Fruit fly (Drosophila melanogaster): ENCODE data around the gene bab2.
A peak's percentile ranks its signal among the peaks of the same experiment; 100 is the strongest.

bab2 gene

dm6 chr3L:1094630-1095029, 82.4 kb downstream of the bab2 start:
- no peak for TF ChIP-seq CG8119 (GFP tag; IDR thresholded peaks at IDR 0.05)
- TF ChIP-seq Ets21C (GFP tag; optimal IDR thresholded peaks at IDR 0.05) = no peak
- no peak for TF ChIP-seq Ets96B (tag; optimal IDR thresholded peaks at IDR 0.05)
- no peak for TF ChIP-seq CG31627 (GFP tag; optimal IDR thresholded peaks at IDR 0.05)
- TF ChIP-seq dsx (GFP tag; optimal IDR thresholded peaks at IDR 0.05; ENCODE audit: poor library complexity, severe bottlenecking) = no peak

dm6 chr3L:1094123-1094522, 83.0 kb downstream of the bab2 start:
- TF ChIP-seq CG10669 (GFP tag; optimal IDR thresholded peaks at IDR 0.05) (peak; percentile 26), spab (GFP tag; optimal IDR thresholded peaks at IDR 0.05) (no peak), cyc (GFP tag; optimal IDR thresholded peaks at IDR 0.05) (peak; percentile 36), CG6276 (GFP tag; optimal IDR thresholded peaks at IDR 0.05) (no peak), CG16779 (tag; optimal IDR thresholded peaks at IDR 0.05) (no peak), salr (GFP tag; optimal IDR thresholded peaks at IDR 0.05) (peak in 1 of 2 experiments; percentile 25), Gug (GFP tag; IDR thresholded peaks at IDR 0.05) (no peak), CG8319 (GFP tag; optimal IDR thresholded peaks at IDR 0.05) (no peak), CG11902 (GFP tag; optimal IDR thresholded peaks at IDR 0.05) (no peak), CG32006 (GFP tag; optimal IDR thresholded peaks at IDR 0.05) (no peak), achi (GFP tag; optimal IDR thresholded peaks at IDR 0.05) (no peak), Hr4 (GFP tag; optimal IDR thresholded peaks at IDR 0.05) (no peak), net (GFP tag; optimal IDR thresholded peaks at IDR 0.05) (no peak), CG6808 (GFP tag; optimal IDR thresholded peaks at IDR 0.05) (no peak), CG8119 (GFP tag; IDR thresholded peaks at IDR 0.05) (no peak), ss (GFP tag; optimal IDR thresholded peaks at IDR 0.05) (no peak), Ets21C (GFP tag; optimal IDR thresholded peaks at IDR 0.05) (peak; percentile 7), dac (GFP tag; optimal IDR thresholded peaks at IDR 0.05) (no peak), Sox14 (GFP tag; optimal IDR thresholded peaks at IDR 0.05) (no peak), Blimp-1 (GFP tag; optimal IDR thresholded peaks at IDR 0.05) (no peak), CG11294 (GFP tag; IDR thresholded peaks at IDR 0.05) (no peak), CG6854 (GFP tag; optimal IDR thresholded peaks at IDR 0.05) (no peak), eg (GFP tag; IDR thresholded peaks at IDR 0.05) (no peak), Smox (GFP tag; optimal IDR thresholded peaks at IDR 0.05) (peak; percentile 27), CG6163 (GFP tag; IDR thresholded peaks at IDR 0.05) (0 out of 3 replicates have a peak, but pooled peaks have one; percentile 9), CG1621 (tag; optimal IDR thresholded peaks at IDR 0.05) (no peak), Sox15 (GFP tag; optimal IDR thresholded peaks at IDR 0.05) (no peak), Ets96B (tag; optimal IDR thresholded peaks at IDR 0.05) (no peak), fd59A (GFP tag; optimal IDR thresholded peaks at IDR 0.05) (peak; percentile 11), vri (GFP tag; optimal IDR thresholded peaks at IDR 0.05) (no peak), CG3919 (GFP tag; optimal IDR thresholded peaks at IDR 0.05) (peak; percentile 2), fkh (GFP tag; optimal IDR thresholded peaks at IDR 0.05) (no peak), CG7368 (GFP tag; optimal IDR thresholded peaks at IDR 0.05) (no peak), pdm3 (GFP tag; optimal IDR thresholded peaks at IDR 0.05) (peak; percentile 22), esn (GFP tag; optimal IDR thresholded peaks at IDR 0.05) (peak; percentile 46), svp (GFP tag) (peak; percentile 59), CG8632 (GFP tag; optimal IDR thresholded peaks at IDR 0.05) (no peak), CG3032 (tag; optimal IDR thresholded peaks at IDR 0.05) (peak; percentile 8), fd85E (GFP tag; optimal IDR thresholded peaks at IDR 0.05) (no peak), acj6 (GFP tag; optimal IDR thresholded peaks at IDR 0.05) (peak; percentile 33), dsx (GFP tag; optimal IDR thresholded peaks at IDR 0.05; ENCODE audit: poor library complexity, severe bottlenecking) (no peak), CG4318 (GFP tag; optimal IDR thresholded peaks at IDR 0.05) (no peak), CG34406 (GFP tag; optimal IDR thresholded peaks at IDR 0.05) (no peak), Lpt (GFP tag; optimal IDR thresholded peaks at IDR 0.05) (no peak), CG10631 (GFP tag; optimal IDR thresholded peaks at IDR 0.05) (no peak), Sox102F (GFP tag; optimal IDR thresholded peaks at IDR 0.05) (no peak), Hr39 (GFP tag; optimal IDR thresholded peaks at IDR 0.05) (peak; percentile 52), CG6792 (GFP tag; optimal IDR thresholded peaks at IDR 0.05) (no peak), Eip75B (GFP tag; optimal IDR thresholded peaks at IDR 0.05) (no peak), CG31627 (GFP tag; optimal IDR thresholded peaks at IDR 0.05) (peak; percentile 43)
